Worm (Caenorhabditis elegans) whole organism, L4 larva: ENCODE results near the gene D1044.6.

Experiments
- D1046.2 ChIP-seq: fragments of 200-800 bp; sonication (Bioruptor generic); IDR thresholded peaks from 2 replicates; pipeline ENCODE4 v1.3.6; 2022; ENCODE audit warnings: missing genetic modification characterization, missing compliant biosample characterization
- F10B5.3 ChIP-seq: sonication (generic microtip); optimal IDR thresholded peaks from 2 replicates; lab custom pipeline; 2016; ENCODE audit warnings: mild to moderate bottlenecking, missing genetic modification characterization, missing compliant biosample characterization
- R02D3.7 ChIP-seq: fragments of 150-350 bp; sonication (generic microtip); optimal IDR thresholded peaks from 3 replicates; lab custom pipeline; 2014; ENCODE audit warnings: missing biosample characterization, missing genetic modification characterization
- T20F7.1 ChIP-seq: fragments of 200-800 bp; sonication (Bioruptor generic); optimal IDR thresholded peaks from 2 replicates; lab custom pipeline; 2018; ENCODE audit warnings: mild to moderate bottlenecking, missing genetic modification characterization, missing compliant biosample characterization
- Y105C5A.15 ChIP-seq: fragments of 200-800 bp; sonication (Bioruptor generic); IDR thresholded peaks from 2 replicates; pipeline ENCODE4 v1.3.6; 2022; ENCODE audit warnings: missing genetic modification characterization, missing compliant biosample characterization
- Y48G9A.11 ChIP-seq: fragments of 200-800 bp; sonication (Bioruptor generic); IDR thresholded peaks from 2 replicates; pipeline ENCODE4 v1.3.6; 2022; ENCODE audit warnings: missing genetic modification reagents, missing genetic modification characterization, missing compliant biosample characterization
- Y75B8A.6 ChIP-seq: fragments of 200-800 bp; sonication (Bioruptor generic); IDR thresholded peaks from 2 replicates; pipeline ENCODE4 v1.3.6; 2022; ENCODE audit warnings: missing genetic modification reagents, missing genetic modification characterization, missing compliant biosample characterization
- aly-2 ChIP-seq: sonication (generic microtip); optimal IDR thresholded peaks from 2 replicates; lab custom pipeline; 2018; ENCODE audit warnings: missing biosample characterization, missing genetic modification characterization
- ama-1 ChIP-seq: fragments of 150-350 bp; optimal IDR thresholded peaks from 2 replicates; lab custom pipeline; 2014; ENCODE audit warnings: inconsistent platforms, mixed read lengths
- attf-4 ChIP-seq: sonication (generic microtip); optimal IDR thresholded peaks from 3 replicates; lab custom pipeline; 2017; ENCODE audit warnings: missing biosample characterization, missing genetic modification characterization
- ceh-44 ChIP-seq: fragments of 200-800 bp; sonication (Bioruptor generic); IDR thresholded peaks from 2 replicates; pipeline ENCODE4 v1.3.6; 2022; ENCODE audit warnings: missing genetic modification reagents, missing genetic modification characterization, missing compliant biosample characterization
- daf-19 ChIP-seq: fragments of 200-800 bp; sonication (Bioruptor generic); conservative IDR thresholded peaks from 2 replicates; pipeline ENCODE4 v1.3.6; 2022; ENCODE audit warnings: missing genetic modification characterization, missing compliant biosample characterization
- daf-8 ChIP-seq: fragments of 200-800 bp; sonication (Bioruptor generic); IDR thresholded peaks from 2 replicates; pipeline ENCODE4 v1.3.6; 2022; ENCODE audit warnings: missing genetic modification characterization, missing compliant biosample characterization
- dpl-1 ChIP-seq: fragments of 150-350 bp; optimal IDR thresholded peaks from 2 replicates; lab custom pipeline; 2014; ENCODE audit warnings: missing biosample characterization, missing genetic modification reagents, missing genetic modification characterization
- dve-1 ChIP-seq: sonication (generic microtip); optimal IDR thresholded peaks from 2 replicates; lab custom pipeline; 2017; ENCODE audit warnings: antibody characterized with exemption, mild to moderate bottlenecking, missing genetic modification characterization, missing compliant biosample characterization; ENCODE audit not compliant: insufficient read depth
- egl-27 ChIP-seq: sonication (generic microtip); optimal IDR thresholded peaks from 3 replicates; lab custom pipeline; 2017; ENCODE audit warnings: missing biosample characterization, missing genetic modification reagents, missing genetic modification characterization
- fkh-10 ChIP-seq: fragments of 150-350 bp; optimal IDR thresholded peaks from 2 replicates; lab custom pipeline; 2014; ENCODE audit warnings: missing biosample characterization, missing genetic modification reagents, missing genetic modification characterization
- fos-1 ChIP-seq: fragments of 150-350 bp; optimal IDR thresholded peaks from 2 replicates; lab custom pipeline; 2014; ENCODE audit warnings: missing biosample characterization, missing genetic modification characterization
- hlh-30 ChIP-seq: sonication (generic microtip); optimal IDR thresholded peaks from 2 replicates; lab custom pipeline; 2017; ENCODE audit warnings: antibody characterized with exemption, mild to moderate bottlenecking, missing genetic modification characterization, missing compliant biosample characterization; ENCODE audit not compliant: insufficient read depth
- hmg-1.1 ChIP-seq: fragments of 200-800 bp; sonication (Bioruptor generic); IDR thresholded peaks from 2 replicates; pipeline ENCODE4 v1.3.6; 2022; ENCODE audit warnings: missing genetic modification reagents, missing genetic modification characterization, missing compliant biosample characterization
- lim-7 ChIP-seq: fragments of 200-800 bp; sonication (Bioruptor generic); IDR thresholded peaks from 2 replicates; pipeline ENCODE4 v1.3.6; 2022; ENCODE audit warnings: missing genetic modification characterization, missing compliant biosample characterization
- lin-38 ChIP-seq: fragments of 200-800 bp; sonication (Bioruptor generic); IDR thresholded peaks from 2 replicates; pipeline ENCODE4 v1.3.6; 2022; ENCODE audit warnings: missing genetic modification reagents, missing genetic modification characterization, missing compliant biosample characterization
- lir-3 ChIP-seq: sonication (generic microtip); optimal IDR thresholded peaks from 2 replicates; lab custom pipeline; 2016; ENCODE audit warnings: mild to moderate bottlenecking, missing genetic modification characterization, missing compliant biosample characterization
- madf-5 ChIP-seq, 2 experiments: fragments of 200-800 bp; sonication (Bioruptor generic); IDR thresholded peaks; 2 replicates each; pipeline ENCODE4 v1.3.6; 2022; ENCODE audit warnings: missing compliant biosample characterization in 2 of 2, missing genetic modification characterization in 2 of 2
- mdl-1 ChIP-seq, 2 experiments: fragments of 150-350 bp in 1 of 2; sonication (generic microtip) in 1 of 2; optimal IDR thresholded peaks; 2 replicates each; lab custom pipeline; 2014 to 2017; ENCODE audit warnings: missing biosample characterization in 2 of 2, missing genetic modification characterization in 2 of 2
- mdt-29 ChIP-seq: fragments of 200-800 bp; sonication (Bioruptor generic); IDR thresholded peaks from 2 replicates; pipeline ENCODE4 v1.3.6; 2022; ENCODE audit warnings: missing genetic modification reagents, missing genetic modification characterization, missing compliant biosample characterization
- mes-2 ChIP-seq: sonication (generic microtip); optimal IDR thresholded peaks from 2 replicates; lab custom pipeline; 2016; ENCODE audit warnings: missing genotype, mild to moderate bottlenecking, missing genetic modification characterization, missing compliant biosample characterization; ENCODE audit not compliant: poor library complexity, severe bottlenecking
- nhr-111 ChIP-seq: fragments of 200-800 bp; sonication (Bioruptor generic); optimal IDR thresholded peaks from 2 replicates; lab custom pipeline; 2018; ENCODE audit warnings: mild to moderate bottlenecking, missing genetic modification characterization, missing compliant biosample characterization
- nhr-48 ChIP-seq: sonication (generic microtip); optimal IDR thresholded peaks from 2 replicates; lab custom pipeline; 2016; ENCODE audit warnings: mild to moderate bottlenecking, missing genetic modification characterization, missing compliant biosample characterization
- saeg-2 ChIP-seq: fragments of 200-800 bp; sonication (Bioruptor generic); IDR thresholded peaks from 2 replicates; pipeline ENCODE4 v1.3.6; 2022; ENCODE audit warnings: missing genetic modification reagents, missing genetic modification characterization, missing compliant biosample characterization
- snpc-4 ChIP-seq: fragments of 150-350 bp; optimal IDR thresholded peaks from 2 replicates; lab custom pipeline; 2014; ENCODE audit warnings: missing biosample characterization, missing genetic modification characterization
- spr-1 ChIP-seq: sonication (generic microtip); optimal IDR thresholded peaks from 2 replicates; lab custom pipeline; 2016; ENCODE audit warnings: mild to moderate bottlenecking, missing genetic modification characterization, missing compliant biosample characterization
- spr-3 ChIP-seq: fragments of 200-800 bp; sonication (Bioruptor generic); optimal IDR thresholded peaks from 2 replicates; lab custom pipeline; 2018; ENCODE audit warnings: mild to moderate bottlenecking, missing genetic modification characterization, missing compliant biosample characterization
- unc-39 ChIP-seq: sonication (generic microtip); optimal IDR thresholded peaks from 2 replicates; lab custom pipeline; 2017; ENCODE audit warnings: missing biosample characterization, missing genetic modification characterization
- zip-11 ChIP-seq: fragments of 200-800 bp; sonication (Bioruptor generic); IDR thresholded peaks from 2 replicates; pipeline ENCODE4 v1.3.6; 2022; ENCODE audit warnings: missing genetic modification characterization, missing compliant biosample characterization
- ztf-11 ChIP-seq: fragments of 150-350 bp; optimal IDR thresholded peaks from 2 replicates; lab custom pipeline; 2014; ENCODE audit warnings: missing biosample characterization, missing genetic modification characterization

The D1044.6 gene

DNA sequence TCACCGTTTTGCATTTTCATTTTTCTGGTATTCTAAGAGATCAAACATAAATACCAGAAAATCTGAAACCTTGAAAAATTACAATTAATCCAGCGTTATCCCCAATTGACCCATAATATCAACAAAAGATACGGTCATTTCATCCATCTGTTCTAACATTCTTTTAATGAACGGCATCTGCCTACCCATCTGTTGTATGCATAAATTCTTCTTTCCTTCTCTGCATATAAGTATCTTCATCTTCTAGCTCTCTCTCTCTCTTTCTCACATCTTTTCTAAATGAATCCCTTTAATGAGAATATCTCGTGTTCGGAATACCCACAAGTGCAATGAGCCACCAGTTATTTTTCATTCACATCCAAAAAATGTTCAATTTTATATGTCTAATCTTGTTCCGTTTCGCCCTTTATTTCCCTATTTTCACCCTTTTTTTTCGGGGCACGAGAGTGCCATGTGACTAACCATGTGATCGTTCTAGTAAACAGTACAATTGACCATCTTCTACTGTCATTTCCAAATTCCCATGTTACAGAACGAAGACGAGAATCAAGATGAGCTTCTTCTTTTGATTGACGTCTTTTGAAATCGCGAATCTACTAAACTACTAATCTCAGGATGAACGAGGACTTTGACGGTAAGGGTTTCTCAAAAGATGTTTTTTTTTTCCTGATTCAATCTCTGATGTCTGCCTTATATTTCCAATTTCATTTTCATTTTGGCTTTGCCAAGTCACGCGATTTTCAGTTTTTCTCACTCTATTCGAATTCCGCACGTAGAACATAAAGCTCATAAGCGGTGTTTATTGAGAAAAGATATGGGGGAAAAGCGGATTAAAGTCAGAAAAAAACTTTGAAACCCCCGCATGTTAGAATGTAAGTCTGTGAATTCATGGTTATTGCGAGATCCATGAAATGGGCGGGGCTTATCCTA lies 41.4 kb downstream of the D1044.6 start, which contains the start of gene R02F2.1 (continued):
- no peak for TF ChIP-seq attf-4 (tag; lab: Kevin White, UChicago)
- 0 out of 2 replicates have a peak, but pooled peaks have one; percentile 18 for TF ChIP-seq lim-7 (GFP tag; lab: Robert Waterston, UW)
- peak; percentile 59 for TF ChIP-seq dve-1 (tag; lab: Kevin White, UChicago)
- TF ChIP-seq zip-11, result no peak
- TF ChIP-seq hmg-1.1, result no peak
- no peak for TF ChIP-seq unc-39 (tag; lab: Kevin White, UChicago)
- no peak for TF ChIP-seq D1046.2
- TF ChIP-seq mdt-29 (GFP tag; lab: Robert Waterston, UW), result no peak
- no peak for TF ChIP-seq egl-27 (tag; lab: Kevin White, UChicago)
- no peak for TF ChIP-seq fos-1 (tag; lab: Kevin White, UChicago)
- TF ChIP-seq F10B5.3 (tag; lab: Kevin White, UChicago), result no peak
- TF ChIP-seq lin-38 (GFP tag; lab: Robert Waterston, UW), result no peak
- no peak for TF ChIP-seq ztf-11
- TF ChIP-seq nhr-48 (tag; lab: Kevin White, UChicago), result no peak
- TF ChIP-seq Y75B8A.6, result no peak
- TF ChIP-seq ceh-44, result no peak
- TF ChIP-seq daf-19, result no peak
- TF ChIP-seq daf-8 (GFP tag; lab: Robert Waterston, UW), result no peak
- no peak for TF ChIP-seq lir-3 (tag; lab: Kevin White, UChicago)
- TF ChIP-seq fkh-10 (GFP tag; lab: Kevin White, UChicago), result no peak
- no peak for TF ChIP-seq saeg-2 (GFP tag; lab: Robert Waterston, UW)
- TF ChIP-seq hlh-30 (tag; lab: Kevin White, UChicago), result peak; percentile 90
- TF ChIP-seq ama-1 (lab: Kevin White, UChicago), result peak; percentile 36
- TF ChIP-seq spr-3 (GFP tag; lab: Kevin White, UChicago), result no peak
- no peak for TF ChIP-seq madf-5 (GFP tag; IDR thresholded peaks at IDR 0.05; lab: Robert Waterston, UW)
- no peak for TF ChIP-seq Y105C5A.15 (GFP tag; lab: Robert Waterston, UW)
- peak in 1 of 2 experiments; percentile 50 for TF ChIP-seq mdl-1 (tag; optimal IDR thresholded peaks at IDR 0.05; lab: Kevin White, UChicago)
- no peak for TF ChIP-seq snpc-4 (tag; lab: Kevin White, UChicago)

ce11 chrIII:5500732-5501131 lies 42.2 kb downstream of the D1044.6 start:
- TF ChIP-seq nhr-111 (GFP tag; lab: Kevin White, UChicago) (no peak), spr-1 (tag; lab: Kevin White, UChicago) (no peak), zip-11 (no peak), aly-2 (no peak)

DNA sequence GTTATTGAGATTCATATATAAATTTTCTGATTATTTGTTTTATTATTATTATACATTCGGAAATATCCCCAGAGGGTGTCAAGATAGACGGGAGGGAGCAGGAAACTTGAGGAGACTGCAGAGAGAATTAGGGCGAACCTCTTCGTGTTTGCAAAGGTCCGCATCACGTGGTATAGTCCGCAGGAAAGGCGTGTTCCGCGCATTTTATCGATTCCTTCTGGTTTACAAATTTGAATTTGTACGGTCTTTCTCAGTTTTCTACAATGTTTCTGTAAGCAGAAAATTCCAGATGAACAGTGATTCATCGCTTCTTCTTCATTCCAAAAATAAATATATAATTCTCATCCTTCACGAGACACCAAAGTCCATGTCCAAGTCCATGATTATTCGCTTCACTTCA lies 43.0 kb downstream of the D1044.6 start:
- no peak for TF ChIP-seq Y75B8A.6
- TF ChIP-seq F10B5.3 (tag; lab: Kevin White, UChicago), result no peak
- peak; percentile 24 for TF ChIP-seq hlh-30 (tag; lab: Kevin White, UChicago)

DNA sequence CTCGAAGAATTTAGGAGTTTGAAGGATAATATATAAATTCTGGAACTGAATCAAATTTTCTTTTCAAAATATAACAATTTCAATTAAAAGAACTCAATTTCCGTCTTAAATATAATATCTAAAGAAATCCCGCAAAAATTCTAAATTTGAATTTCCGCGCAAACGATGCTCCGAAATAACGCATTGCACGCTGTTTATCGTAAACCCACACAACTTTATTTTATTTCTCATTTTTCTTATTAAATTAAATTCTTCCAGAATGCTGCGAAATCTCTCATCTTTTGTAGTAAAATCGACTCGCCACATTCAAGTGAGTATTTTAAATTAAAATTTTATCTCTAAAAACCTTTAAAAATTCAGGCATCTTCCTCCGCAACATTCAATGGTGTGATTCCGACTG lies 44.0 kb downstream of the D1044.6 start, which contains the start of gene R02F2.9:
Gene R02F2.9, plus strand, starts transcription at position 218 of the 400 bp plus-strand sequence.
- TF ChIP-seq daf-8 (GFP tag; lab: Robert Waterston, UW), result no peak
- peak; percentile 92 for TF ChIP-seq dpl-1
- peak; percentile 98 for TF ChIP-seq Y48G9A.11 (GFP tag; lab: Robert Waterston, UW)
- peak; percentile 58 for TF ChIP-seq mes-2 (tag; lab: Kevin White, UChicago)
- no peak for TF ChIP-seq Y75B8A.6
- TF ChIP-seq T20F7.1 (GFP tag; lab: Kevin White, UChicago), result peak; percentile 96
- peak; percentile 75 for TF ChIP-seq R02D3.7 (tag; lab: Kevin White, UChicago)
